Fruit fly (Drosophila melanogaster) whole organism, embryonic: Measurements from ENCODE around the gene Oatp26F.

ENCODE experiments used
- ATbp ChIP-seq: fragments of 200-800 bp; sonication (Bioruptor generic); optimal IDR thresholded peaks from 2 replicates; lab custom pipeline; 2017; ENCODE audit warnings: missing biosample characterization, mild to moderate bottlenecking, missing genetic modification characterization, missing genetic modification reagents
- Bdp1 ChIP-seq: fragments of 200-800 bp; sonication (Bioruptor generic); optimal IDR thresholded peaks from 3 replicates; lab custom pipeline; 2016; ENCODE audit warnings: missing biosample characterization, missing genetic modification characterization
- CG10462 ChIP-seq: fragments of 200-800 bp; sonication (Bioruptor generic); optimal IDR thresholded peaks from 2 replicates; lab custom pipeline; 2016; ENCODE audit warnings: missing biosample characterization, missing genetic modification characterization
- CG11085 ChIP-seq: fragments of 200-800 bp; sonication (Bioruptor generic); IDR thresholded peaks from 2 replicates; pipeline ENCODE4 v1.3.6; 2022; ENCODE audit warnings: missing biosample characterization, missing genetic modification characterization
- CG11093 ChIP-seq: fragments of 200-800 bp; sonication (Bioruptor generic); IDR thresholded peaks from 3 replicates; pipeline ENCODE4 v1.3.6; 2022; ENCODE audit warnings: missing biosample characterization, missing genetic modification characterization
- CG11723 ChIP-seq: fragments of 200-800 bp; sonication (Bioruptor generic); optimal IDR thresholded peaks from 2 replicates; lab custom pipeline; 2017; ENCODE audit warnings: missing biosample characterization, mild to moderate bottlenecking, missing genetic modification characterization
- CG12219 ChIP-seq: fragments of 200-800 bp; sonication (Bioruptor generic); optimal IDR thresholded peaks from 3 replicates; lab custom pipeline; 2018; ENCODE audit warnings: missing biosample characterization, mild to moderate bottlenecking, missing genetic modification characterization
- CG12769 ChIP-seq: fragments of 200-800 bp; sonication (Bioruptor generic); optimal IDR thresholded peaks from 2 replicates; lab custom pipeline; 2019; ENCODE audit warnings: missing biosample characterization, mild to moderate bottlenecking, missing genetic modification characterization, moderate library complexity
- CG13894 ChIP-seq: fragments of 200-800 bp; sonication (Bioruptor generic); optimal IDR thresholded peaks from 3 replicates; lab custom pipeline; 2018; ENCODE audit warnings: missing biosample characterization, mild to moderate bottlenecking, missing genetic modification characterization, moderate library complexity
- CG14860 ChIP-seq: fragments of 200-800 bp; sonication (Bioruptor generic); IDR thresholded peaks from 3 replicates; pipeline ENCODE4 v1.3.6; 2022; ENCODE audit warnings: missing biosample characterization, missing genetic modification characterization; ENCODE audit not compliant: partially characterized antibody
- CG17359 ChIP-seq: fragments of 200-800 bp; sonication (Bioruptor generic); optimal IDR thresholded peaks from 3 replicates; lab custom pipeline; 2018; ENCODE audit warnings: missing biosample characterization, mild to moderate bottlenecking, missing genetic modification characterization, moderate library complexity
- CG17568 ChIP-seq: fragments of 200-800 bp; sonication (Bioruptor generic); optimal IDR thresholded peaks from 2 replicates; lab custom pipeline; 2018; ENCODE audit warnings: missing biosample characterization, mild to moderate bottlenecking, missing genetic modification characterization, moderate library complexity
- CG17802 ChIP-seq: fragments of 200-800 bp; sonication (Bioruptor generic); optimal IDR thresholded peaks from 2 replicates; lab custom pipeline; 2018; ENCODE audit warnings: missing biosample characterization, mild to moderate bottlenecking, missing genetic modification characterization, moderate library complexity
- CG18619 ChIP-seq: fragments of 200-800 bp; sonication (Bioruptor generic); optimal IDR thresholded peaks from 3 replicates; lab custom pipeline; 2017; ENCODE audit warnings: missing biosample characterization, mild to moderate bottlenecking, missing genetic modification characterization
- CG18764 ChIP-seq: fragments of 200-800 bp; sonication (Bioruptor generic); optimal IDR thresholded peaks from 3 replicates; lab custom pipeline; 2016; ENCODE audit warnings: missing biosample characterization, missing genetic modification characterization
- CG2199 ChIP-seq: fragments of 200-800 bp; sonication (Bioruptor generic); IDR thresholded peaks from 3 replicates; pipeline ENCODE4 v1.3.6; 2022; ENCODE audit warnings: missing biosample characterization, missing genetic modification characterization
- CG3163 ChIP-seq: fragments of 200-800 bp; sonication (Bioruptor generic); optimal IDR thresholded peaks from 3 replicates; lab custom pipeline; 2016; ENCODE audit warnings: missing biosample characterization, missing genetic modification characterization
- CG34376 ChIP-seq: fragments of 200-800 bp; sonication (Bioruptor generic); optimal IDR thresholded peaks from 2 replicates; lab custom pipeline; 2018; ENCODE audit warnings: missing biosample characterization, mild to moderate bottlenecking, missing genetic modification characterization
- CG3847 ChIP-seq: fragments of 200-800 bp; sonication (Bioruptor generic); IDR thresholded peaks from 2 replicates; pipeline ENCODE4 v1.3.6; 2022; ENCODE audit warnings: missing biosample characterization, missing genetic modification characterization
- CG4730 ChIP-seq: fragments of 200-800 bp; sonication (Bioruptor generic); IDR thresholded peaks from 2 replicates; pipeline ENCODE4 v1.3.6; 2022; ENCODE audit warnings: missing biosample characterization, missing genetic modification characterization
- CG6254 ChIP-seq: fragments of 200-800 bp; sonication (Bioruptor generic); optimal IDR thresholded peaks from 3 replicates; lab custom pipeline; 2017; ENCODE audit warnings: mild to moderate bottlenecking, missing biosample characterization, missing genetic modification reagents, missing genetic modification characterization
- Deaf1 ChIP-seq: fragments of 200-800 bp; optimal IDR thresholded peaks from 3 replicates; lab custom pipeline; 2019; ENCODE audit warnings: missing biosample characterization, mild to moderate bottlenecking, missing genetic modification characterization, moderate library complexity
- Eip74EF ChIP-seq, 2 experiments: fragments of 200-800 bp in 1 of 2; fragments of >200 bp in 1 of 2; sonication (Bioruptor generic) in 1 of 2; optimal IDR thresholded peaks; 2 replicates each; lab custom pipeline; 2017 to 2019; ENCODE audit warnings: missing biosample characterization in 2 of 2, missing genetic modification characterization in 2 of 2, mild to moderate bottlenecking in 1 of 2, moderate library complexity in 1 of 2
- Gug ChIP-seq: fragments of 200-800 bp; sonication (Bioruptor generic); IDR thresholded peaks from 4 replicates; pipeline ENCODE4 v1.3.6; 2022; ENCODE audit warnings: missing biosample characterization, missing genetic modification characterization
- HHEX ChIP-seq: fragments of 200-800 bp; sonication (Bioruptor generic); optimal IDR thresholded peaks from 3 replicates; lab custom pipeline; 2017; ENCODE audit warnings: missing biosample characterization, mild to moderate bottlenecking, missing genetic modification characterization, missing genetic modification reagents
- HLH4C ChIP-seq: fragments of 200-800 bp; sonication (Bioruptor generic); IDR thresholded peaks from 3 replicates; pipeline ENCODE4 v1.3.6; 2022; ENCODE audit warnings: missing biosample characterization, missing genetic modification characterization; ENCODE audit not compliant: partially characterized antibody
- Hmx ChIP-seq: fragments of 200-800 bp; sonication (Bioruptor generic); optimal IDR thresholded peaks from 2 replicates; lab custom pipeline; 2016; ENCODE audit warnings: missing biosample characterization, missing genetic modification characterization
- NC2α ChIP-seq: fragments of 200-800 bp; sonication (Bioruptor generic); optimal IDR thresholded peaks from 2 replicates; lab custom pipeline; 2016; ENCODE audit warnings: missing biosample characterization, missing genetic modification characterization
- NFAT ChIP-seq: fragments of 200-800 bp; sonication (Bioruptor generic); IDR thresholded peaks from 2 replicates; pipeline ENCODE4 v1.3.6; 2022; ENCODE audit warnings: missing biosample characterization, missing genetic modification characterization
- Six4 ChIP-seq: fragments of 200-800 bp; sonication (Bioruptor generic); optimal IDR thresholded peaks from 2 replicates; lab custom pipeline; 2016; ENCODE audit warnings: missing biosample characterization, missing genetic modification characterization
- Stat92E ChIP-seq, 3 experiments: fragments of >200 bp in 2 of 3; fragments of 200-800 bp in 1 of 3; sonication (Bioruptor generic) in 1 of 3; optimal IDR thresholded peaks; 2 replicates each; lab custom pipeline; 2017 to 2019; ENCODE audit warnings: missing biosample characterization in 3 of 3, missing genetic modification characterization in 3 of 3, mild to moderate bottlenecking in 1 of 3, moderate library complexity in 1 of 3
- Trl ChIP-seq, 3 experiments: fragments of >200 bp in 2 of 3; fragments of 200-800 bp in 1 of 3; sonication (Bioruptor generic) in 1 of 3; optimal IDR thresholded peaks; 2 replicates in 1 of 3; 3 replicates in 2 of 3; lab custom pipeline; 2016 to 2017; ENCODE audit warnings: missing biosample characterization in 1 of 3, missing genetic modification characterization in 1 of 3
- Usf ChIP-seq: fragments of 200-800 bp; sonication (Bioruptor generic); optimal IDR thresholded peaks from 2 replicates; lab custom pipeline; 2017; ENCODE audit warnings: missing genotype, missing biosample characterization, missing genetic modification characterization
- bigmax ChIP-seq: fragments of 200-800 bp; sonication (Bioruptor generic); optimal IDR thresholded peaks from 2 replicates; lab custom pipeline; 2018; ENCODE audit warnings: missing biosample characterization, mild to moderate bottlenecking, missing genetic modification characterization
- caup ChIP-seq: fragments of 200-800 bp; sonication (Bioruptor generic); optimal IDR thresholded peaks from 3 replicates; lab custom pipeline; 2017; ENCODE audit warnings: missing biosample characterization, mild to moderate bottlenecking, missing genetic modification characterization, moderate library complexity; ENCODE audit not compliant: severe bottlenecking
- cg ChIP-seq: fragments of 200-800 bp; sonication (Bioruptor generic); optimal IDR thresholded peaks from 3 replicates; lab custom pipeline; 2019; ENCODE audit warnings: missing biosample characterization, mild to moderate bottlenecking, missing genetic modification characterization, moderate library complexity
- eyg ChIP-seq: fragments of 200-800 bp; sonication (Bioruptor generic); optimal IDR thresholded peaks from 3 replicates; lab custom pipeline; 2016; ENCODE audit warnings: missing biosample characterization, missing genetic modification characterization
- fru ChIP-seq: fragments of >200 bp; optimal IDR thresholded peaks from 2 replicates; lab custom pipeline; 2017
- gcm ChIP-seq: fragments of 200-800 bp; sonication (Bioruptor generic); optimal IDR thresholded peaks from 2 replicates; lab custom pipeline; 2019; ENCODE audit warnings: missing biosample characterization, mild to moderate bottlenecking, missing genetic modification characterization, moderate library complexity
- gt ChIP-seq: fragments of 200-800 bp; sonication (Bioruptor generic); IDR thresholded peaks from 2 replicates; pipeline ENCODE4 v1.3.6; 2022; ENCODE audit warnings: missing biosample characterization, missing genetic modification characterization
- h ChIP-seq: fragments of >200 bp; optimal IDR thresholded peaks from 2 replicates; lab custom pipeline; 2017
- lov ChIP-seq, 2 experiments: fragments of 200-800 bp in 1 of 2; fragments of >200 bp in 1 of 2; sonication (Bioruptor generic) in 1 of 2; IDR thresholded peaks in 1 of 2; optimal IDR thresholded peaks in 1 of 2; 2 replicates in 1 of 2; 3 replicates in 1 of 2; pipeline versions ENCODE4 v1.3.6 to Lab custom; 2017 to 2022; ENCODE audit warnings: missing biosample characterization in 1 of 2, missing genetic modification characterization in 1 of 2
- org-1 ChIP-seq: fragments of 200-800 bp; sonication (Bioruptor generic); optimal IDR thresholded peaks from 2 replicates; lab custom pipeline; 2017; ENCODE audit warnings: missing biosample characterization, missing genetic modification characterization
- sima ChIP-seq: fragments of 200-800 bp; sonication (Bioruptor generic); optimal IDR thresholded peaks from 2 replicates; lab custom pipeline; 2016; ENCODE audit warnings: missing biosample characterization, missing genetic modification characterization
- ssp ChIP-seq: fragments of 200-800 bp; sonication (Bioruptor generic); IDR thresholded peaks from 2 replicates; pipeline ENCODE4 v1.3.6; 2022; ENCODE audit warnings: missing biosample characterization, missing genetic modification characterization
- tin ChIP-seq: fragments of 200-800 bp; sonication (Bioruptor generic); optimal IDR thresholded peaks from 3 replicates; lab custom pipeline; 2016; ENCODE audit warnings: missing biosample characterization, missing genetic modification characterization
- tio ChIP-seq: fragments of 200-800 bp; sonication (Bioruptor generic); optimal IDR thresholded peaks from 2 replicates; lab custom pipeline; 2017; ENCODE audit warnings: missing biosample characterization, missing genetic modification characterization, inconsistent platforms
- vfl ChIP-seq: fragments of 200-800 bp; sonication (Bioruptor generic); optimal IDR thresholded peaks from 2 replicates; lab custom pipeline; 2016; ENCODE audit warnings: missing biosample characterization, missing genetic modification characterization
- vvl ChIP-seq: fragments of 200-800 bp; sonication (Bioruptor generic); IDR thresholded peaks from 2 replicates; pipeline ENCODE4 v1.3.6; 2022; ENCODE audit warnings: missing biosample characterization, missing genetic modification characterization

The Oatp26F gene

dm6 chr2L:6612477-6613004 lies 19.7 kb downstream of the Oatp26F start (continued):
- TF ChIP-seq CG3847 (GFP tag; lab: Robert Waterston, UW) (peak; percentile 100), NFAT (GFP tag; lab: Robert Waterston, UW) (peak; percentile 100), CG10462 (GFP tag; lab: Kevin White, UChicago) (peak; percentile 100), Six4 (GFP tag; lab: Kevin White, UChicago) (peak; percentile 100), Hmx (GFP tag; lab: Kevin White, UChicago) (peak; percentile 99), HLH4C (GFP tag; lab: Robert Waterston, UW) (no peak; the same call in 2 of the 3 replicates), CG17568 (GFP tag; lab: Kevin White, UChicago) (peak; percentile 100), cg (peak; percentile 48), ATbp (GFP tag; lab: Kevin White, UChicago) (peak; percentile 100), CG11723 (GFP tag; lab: Kevin White, UChicago) (peak; percentile 100), Deaf1 (tag; lab: Kevin White, UChicago) (peak; percentile 96), tin (GFP tag; lab: Kevin White, UChicago) (peak; percentile 100), CG13894 (peak; percentile 100), vvl (peak; percentile 100), h (lab: Kevin White, UChicago) (no peak), CG14860 (GFP tag; lab: Robert Waterston, UW) (0 out of 3 replicates have a peak, but pooled peaks have one; percentile 17), caup (GFP tag; lab: Kevin White, UChicago) (peak; percentile 100), Usf (GFP tag; lab: Kevin White, UChicago) (peak; percentile 100), CG6254 (peak; percentile 99), CG2199 (GFP tag; lab: Robert Waterston, UW) (peak; percentile 100), CG18619 (peak; percentile 100), org-1 (GFP tag; lab: Kevin White, UChicago) (peak; percentile 100), Gug (peak; percentile 100), NC2α (GFP tag; lab: Kevin White, UChicago) (peak; percentile 100), CG17359 (tag; lab: Kevin White, UChicago) (peak; percentile 100), Bdp1 (GFP tag; lab: Kevin White, UChicago) (peak; percentile 98), eyg (GFP tag; lab: Kevin White, UChicago) (peak; percentile 100), CG34376 (GFP tag; lab: Kevin White, UChicago) (peak; percentile 100), CG18764 (peak; percentile 100), Stat92E (GFP tag; optimal IDR thresholded peaks at IDR 0.05; lab: Kevin White, UChicago) (peak in 1 of 3 experiments; percentile 100), lov (optimal IDR thresholded peaks at IDR 0.05; lab: Kevin White, UChicago) (no peak), lov (GFP tag; IDR thresholded peaks at IDR 0.05; lab: Robert Waterston, UW) (peak; percentile 100), CG17802 (tag; lab: Kevin White, UChicago) (peak; percentile 95), HHEX (GFP tag; lab: Kevin White, UChicago) (peak; percentile 100), fru (lab: Kevin White, UChicago) (no peak), Trl (optimal IDR thresholded peaks at IDR 0.05; lab: Kevin White, UChicago) (peak in 1 of 2 experiments; percentile 53), Trl (GFP tag; optimal IDR thresholded peaks at IDR 0.05; lab: Kevin White, UChicago) (peak; percentile 100), CG3163 (GFP tag; lab: Kevin White, UChicago) (peak; percentile 98), CG4730 (peak; percentile 100), tio (GFP tag; lab: Kevin White, UChicago) (peak; percentile 100), CG11085 (GFP tag; lab: Robert Waterston, UW) (peak; percentile 100), ssp (GFP tag; lab: Robert Waterston, UW) (peak; percentile 98), CG11093 (GFP tag; lab: Robert Waterston, UW) (peak; percentile 100), bigmax (GFP tag; lab: Kevin White, UChicago) (peak; percentile 93), gcm (GFP tag; lab: Kevin White, UChicago) (peak; percentile 100), sima (GFP tag; lab: Kevin White, UChicago) (peak; percentile 100), vfl (GFP tag; lab: Kevin White, UChicago) (peak; percentile 100), CG12219 (GFP tag; lab: Kevin White, UChicago) (peak; percentile 100), gt (GFP tag; lab: Robert Waterston, UW) (peak; percentile 100), CG12769 (tag; lab: Kevin White, UChicago) (peak; percentile 100), Eip74EF (GFP tag; optimal IDR thresholded peaks at IDR 0.05; lab: Kevin White, UChicago) (peak in 1 of 2 experiments; percentile 100)
